Fruit fly (Drosophila melanogaster) Kc167 (cell line): ENCODE results near the gene CG44532.

Experiments used
- Myc ChIP-seq: fragments of >200 bp; optimal IDR thresholded peaks from 2 replicates; lab custom pipeline; 2017; ENCODE audit warnings: missing external identifiers
- Sin3A ChIP-seq: fragments of >200 bp; optimal IDR thresholded peaks from 2 replicates; lab custom pipeline; 2018; ENCODE audit warnings: missing external identifiers
- h ChIP-seq: fragments of >200 bp; optimal IDR thresholded peaks from 3 replicates; lab custom pipeline; 2018; ENCODE audit warnings: missing external identifiers
- insv ChIP-seq: fragments of >200 bp; optimal IDR thresholded peaks from 3 replicates; lab custom pipeline; 2018; ENCODE audit warnings: missing external identifiers
- psq ChIP-seq: fragments of >200 bp; optimal IDR thresholded peaks from 2 replicates; lab custom pipeline; 2017; ENCODE audit warnings: missing external identifiers
- ttk ChIP-seq: sonication (Bioruptor generic); optimal IDR thresholded peaks from 2 replicates; lab custom pipeline; 2017; ENCODE audit warnings: missing external identifiers

CG44532 gene

dm6 chrX:9152127-9152598 lies 9.7 kb upstream of the CG44532 start:
- no peak for TF ChIP-seq insv (lab: Kevin White, UChicago)
- TF ChIP-seq ttk: no peak

- TF ChIP-seq Myc (lab: Kevin White, UChicago) (no peak), h (no peak), insv (lab: Kevin White, UChicago) (no peak), ttk (no peak), psq (lab: Kevin White, UChicago) (no peak), Sin3A (lab: Kevin White, UChicago) (no peak)
These were observed 6.8 kb upstream of the CG44532 start for dm6 chrX:9155134-9155533.

- TF ChIP-seq Myc (lab: Kevin White, UChicago) (no peak), psq (lab: Kevin White, UChicago) (no peak), h (no peak), Sin3A (lab: Kevin White, UChicago) (no peak), insv (lab: Kevin White, UChicago) (no peak), ttk (no peak)
These were observed 6.0 kb upstream of the CG44532 start for dm6 chrX:9155715-9156387.

dm6 chrX:9156388-9156823 lies 5.5 kb upstream of the CG44532 start, which contains the start of gene His3.3B:
Gene His3.3B (minus strand): TSS chrX:9156669.
- TF ChIP-seq Sin3A (lab: Kevin White, UChicago) (no peak), Myc (lab: Kevin White, UChicago) (no peak), ttk (no peak), insv (lab: Kevin White, UChicago) (no peak), psq (lab: Kevin White, UChicago) (no peak), h (no peak)

- no peak for TF ChIP-seq h
- no peak for TF ChIP-seq Myc (lab: Kevin White, UChicago)
- no peak for TF ChIP-seq psq (lab: Kevin White, UChicago)
- TF ChIP-seq Sin3A (lab: Kevin White, UChicago): peak; percentile 55
- no peak for TF ChIP-seq ttk
These were observed 3.5 kb upstream of the CG44532 start, which contains the start of the genes Ost48 and Dlip1 for dm6 chrX:9158366-9158765. Gene Ost48 (minus strand): TSS chrX:9158515. Gene Dlip1 (plus strand): TSS chrX:9158622.

dm6 chrX:9159736-9160135 lies 2.2 kb upstream of the CG44532 start, which contains the start of gene NdufA3:
Gene NdufA3 (minus strand): TSS chrX:9160052.
- TF ChIP-seq psq (lab: Kevin White, UChicago) (no peak), ttk (no peak), Sin3A (lab: Kevin White, UChicago) (no peak), insv (lab: Kevin White, UChicago) (no peak), h (no peak), Myc (lab: Kevin White, UChicago) (no peak)

- TF ChIP-seq Myc (lab: Kevin White, UChicago): no peak
- TF ChIP-seq insv (lab: Kevin White, UChicago): no peak
- TF ChIP-seq psq (lab: Kevin White, UChicago): no peak
- no peak for TF ChIP-seq ttk
- TF ChIP-seq h: no peak
- no peak for TF ChIP-seq Sin3A (lab: Kevin White, UChicago)
These were observed 1.2 kb downstream of the CG44532 start, which contains the start of gene mei-P26 for dm6 chrX:9163110-9163509. Gene mei-P26 (plus strand): TSS chrX:9163255.

- TF ChIP-seq ttk (no peak), h (no peak)
These were observed 2.0 kb downstream of the CG44532 start for dm6 chrX:9163645-9164509.

- TF ChIP-seq ttk (no peak), insv (lab: Kevin White, UChicago) (no peak), h (no peak), Myc (lab: Kevin White, UChicago) (no peak), psq (lab: Kevin White, UChicago) (no peak), Sin3A (lab: Kevin White, UChicago) (no peak)
These were observed 2.9 kb downstream of the CG44532 start for dm6 chrX:9164510-9165506.

- no peak for TF ChIP-seq ttk
- no peak for TF ChIP-seq Sin3A (lab: Kevin White, UChicago)
- TF ChIP-seq insv (lab: Kevin White, UChicago): no peak
- TF ChIP-seq h: no peak
- TF ChIP-seq psq (lab: Kevin White, UChicago): no peak
- TF ChIP-seq Myc (lab: Kevin White, UChicago): no peak
These were observed 6.4 kb downstream of the CG44532 start for dm6 chrX:9168273-9168672.

dm6 chrX:9187429-9187828 lies 25.5 kb downstream of the CG44532 start:
- no peak for TF ChIP-seq Myc (lab: Kevin White, UChicago)
- no peak for TF ChIP-seq Sin3A (lab: Kevin White, UChicago)
- TF ChIP-seq h: no peak
- no peak for TF ChIP-seq psq (lab: Kevin White, UChicago)
- no peak for TF ChIP-seq ttk
- no peak for TF ChIP-seq insv (lab: Kevin White, UChicago)
